Worm (Caenorhabditis elegans) whole organism, L1 larva: ENCODE data around the gene rbm-26.

ENCODE experiments used
- Y116A8C.19 ChIP-seq: sonication (generic microtip); optimal IDR thresholded peaks from 2 replicates; lab custom pipeline; 2016; ENCODE audit warnings: missing compliant biosample characterization, missing genetic modification characterization, borderline replicate concordance
- alr-1 ChIP-seq: fragments of 200-800 bp; sonication (Bioruptor generic); optimal IDR thresholded peaks from 2 replicates; lab custom pipeline; 2018; ENCODE audit warnings: borderline replicate concordance, mild to moderate bottlenecking, missing genetic modification characterization, missing compliant biosample characterization
- ceh-88 ChIP-seq: fragments of 200-800 bp; sonication (Bioruptor generic); IDR thresholded peaks from 2 replicates; pipeline ENCODE4 v1.3.6; 2022; ENCODE audit warnings: missing genetic modification characterization, missing compliant biosample characterization
- efl-1 ChIP-seq, 4 experiments: fragments of 150-350 bp; optimal IDR thresholded peaks in 3 of 4; peaks in 1 of 4; 1 replicate in 1 of 4; 2 replicates in 3 of 4; lab custom pipeline; 2014; ENCODE audit warnings: missing biosample characterization in 2 of 4, missing genetic modification characterization in 2 of 4, missing genetic modification reagents in 2 of 4
- ets-5 ChIP-seq: fragments of 200-800 bp; sonication (Bioruptor generic); IDR thresholded peaks from 2 replicates; pipeline ENCODE4 v1.3.6; 2022; ENCODE audit warnings: missing genetic modification characterization, missing compliant biosample characterization
- fkh-10 ChIP-seq: sonication (generic microtip); optimal IDR thresholded peaks from 2 replicates; lab custom pipeline; 2017; ENCODE audit warnings: missing biosample characterization, missing genetic modification reagents, missing genetic modification characterization
- nhr-12 ChIP-seq: sonication (generic microtip); optimal IDR thresholded peaks from 2 replicates; lab custom pipeline; 2017; ENCODE audit warnings: missing biosample characterization, missing genetic modification characterization
- nhr-47 ChIP-seq: sonication (generic microtip); optimal IDR thresholded peaks from 2 replicates; lab custom pipeline; 2016; ENCODE audit warnings: mild to moderate bottlenecking, missing genetic modification characterization, moderate library complexity, missing compliant biosample characterization
- sox-4 ChIP-seq: sonication (generic microtip); optimal IDR thresholded peaks from 2 replicates; lab custom pipeline; 2016; ENCODE audit warnings: missing genetic modification characterization, missing compliant biosample characterization
- zag-1 ChIP-seq: fragments of 150-350 bp; optimal IDR thresholded peaks from 2 replicates; lab custom pipeline; 2014; ENCODE audit warnings: missing biosample characterization, missing genetic modification characterization

DNA sequence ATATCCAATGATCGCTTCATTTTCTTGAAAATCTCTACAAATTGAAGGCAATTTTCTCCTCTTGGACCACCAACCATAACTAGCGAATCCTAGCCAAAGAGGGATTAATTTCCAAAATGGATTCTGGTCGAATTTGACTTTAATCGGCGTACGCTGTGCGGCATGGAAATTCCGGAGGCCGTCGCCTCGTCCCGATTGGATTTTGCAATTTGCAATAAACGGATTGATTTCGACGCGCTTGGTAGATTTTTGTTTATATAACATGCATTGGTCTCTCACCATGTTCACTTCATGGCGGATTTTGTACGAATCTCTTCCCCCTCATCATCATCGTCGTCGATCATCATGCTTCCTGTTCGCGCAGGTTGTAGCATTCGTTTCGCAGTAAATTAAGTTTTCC lies 45.6 kb upstream of the rbm-26 start:
- TF ChIP-seq sox-4 (tag; lab: Kevin White, UChicago), result no peak
- TF ChIP-seq alr-1 (tag; lab: Kevin White, UChicago), result no peak
- no peak for TF ChIP-seq Y116A8C.19
- TF ChIP-seq zag-1 (tag; lab: Kevin White, UChicago), result no peak
- no peak for TF ChIP-seq ceh-88 (GFP tag; lab: Robert Waterston, UW)
- no peak for TF ChIP-seq ets-5 (GFP tag; lab: Robert Waterston, UW)
- TF ChIP-seq efl-1 (optimal IDR thresholded peaks at IDR 0.05; lab: Kevin White, UChicago), result no peak
- no peak for TF ChIP-seq efl-1 (GFP tag; optimal IDR thresholded peaks at IDR 0.05 in 1 of 2; lab: Kevin White, UChicago)
- TF ChIP-seq nhr-12 (tag; lab: Kevin White, UChicago), result no peak
- no peak for TF ChIP-seq nhr-47 (tag; lab: Kevin White, UChicago)
- TF ChIP-seq fkh-10 (GFP tag; lab: Kevin White, UChicago), result no peak
